Worm (Caenorhabditis elegans) whole organism, mixed stage, embryonic: ENCODE measurements around the gene F45D11.7.

Source experiments
- blmp-1 ChIP-seq: fragments of 150-350 bp; optimal IDR thresholded peaks from 2 replicates; lab custom pipeline; 2014; ENCODE audit warnings: missing biosample characterization, missing genetic modification characterization
- elt-1 ChIP-seq: sonication (generic microtip); optimal IDR thresholded peaks from 2 replicates; lab custom pipeline; 2017; ENCODE audit warnings: missing genetic modification characterization, mild to moderate bottlenecking, missing compliant biosample characterization, antibody characterized with exemption, moderate library complexity, borderline replicate concordance; ENCODE audit not compliant: insufficient read depth

ce11 chrII:991300-991699, 3.0 kb upstream of the F45D11.7 start, which contains the start of gene fbxc-42:
- TF ChIP-seq elt-1 (tag; lab: Kevin White, UChicago) (no peak), blmp-1 (tag; lab: Kevin White, UChicago) (no peak)
